Fruit fly (Drosophila melanogaster): ENCODE results near the gene CG13630.

- TF ChIP-seq EcR (GFP tag; optimal IDR thresholded peaks at IDR 0.05), result no peak
- TF ChIP-seq pan (optimal IDR thresholded peaks at IDR 0.05), result no peak
- TF ChIP-seq psq (optimal IDR thresholded peaks at IDR 0.05), result no peak
- TF ChIP-seq CG8478 (optimal IDR thresholded peaks at IDR 0.05), result no peak
These were observed at the start of gene CG13630, which contains the start of gene tok for dm6 chr3R:24719314-24720290.
